Worm (Caenorhabditis elegans) whole organism, midembryonic: ENCODE results near the gene gsnl-1.

Experiments
- klf-2 ChIP-seq: fragments of 200-800 bp; sonication (Bioruptor generic); conservative IDR thresholded peaks from 2 replicates; pipeline ENCODE4 v1.3.6; 2022; ENCODE audit warnings: missing genetic modification reagents, missing genetic modification characterization, missing compliant biosample characterization
- med-1 ChIP-seq: sonication (generic microtip); optimal IDR thresholded peaks from 2 replicates; lab custom pipeline; 2017; ENCODE audit warnings: missing genetic modification characterization, mild to moderate bottlenecking, missing compliant biosample characterization, antibody characterized with exemption, missing genetic modification reagents; ENCODE audit not compliant: insufficient read depth
- ref-1 ChIP-seq: fragments of 200-800 bp; sonication (Bioruptor generic); conservative IDR thresholded peaks from 2 replicates; pipeline ENCODE4 v1.3.6; 2022; ENCODE audit warnings: missing genetic modification reagents, missing genetic modification characterization, missing compliant biosample characterization
- ztf-23 ChIP-seq: fragments of 200-800 bp; sonication (Bioruptor generic); IDR thresholded peaks from 2 replicates; pipeline ENCODE4 v1.3.6; 2022; ENCODE audit warnings: missing genetic modification reagents, missing genetic modification characterization, missing compliant biosample characterization

DNA sequence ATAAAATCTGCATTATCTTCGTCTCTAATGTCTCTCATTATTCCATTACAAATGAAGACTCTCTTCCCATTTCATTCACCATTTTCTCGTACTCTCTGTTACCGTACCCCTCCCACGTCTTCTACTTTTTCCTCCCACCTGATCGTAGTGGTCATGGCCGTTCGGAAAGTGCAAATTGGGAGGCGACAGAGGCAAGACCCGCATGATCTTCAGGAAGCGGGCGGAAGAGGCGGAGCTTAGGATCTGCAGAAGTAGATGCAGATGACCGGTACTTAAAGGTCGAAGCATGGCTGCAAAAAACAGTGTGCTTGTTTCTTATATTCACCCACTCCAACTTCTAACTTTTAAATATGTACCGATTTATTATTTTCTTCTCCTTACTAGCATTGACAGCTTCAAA, 19.0 kb upstream of the gsnl-1 start, which contains the start of gene nas-3:
- TF ChIP-seq ref-1 (GFP tag; lab: Robert Waterston, UW) (no peak), med-1 (GFP tag; lab: Kevin White, UChicago) (no peak), klf-2 (no peak), ztf-23 (no peak)
